Worm (Caenorhabditis elegans) whole organism, L1 larva: ENCODE data around the gene H03G16.5.

ENCODE experiments used
- C16A3.4 ChIP-seq: fragments of 150-350 bp; optimal IDR thresholded peaks from 2 replicates; lab custom pipeline; 2014; ENCODE audit warnings: missing biosample characterization, missing genetic modification characterization
- aha-1 ChIP-seq: fragments of 150-350 bp; optimal IDR thresholded peaks from 2 replicates; lab custom pipeline; 2014; ENCODE audit warnings: missing biosample characterization, missing genetic modification characterization
- alr-1 ChIP-seq: fragments of 200-800 bp; sonication (Bioruptor generic); optimal IDR thresholded peaks from 2 replicates; lab custom pipeline; 2018; ENCODE audit warnings: borderline replicate concordance, mild to moderate bottlenecking, missing genetic modification characterization, missing compliant biosample characterization
- blmp-1 ChIP-seq: fragments of 150-350 bp; optimal IDR thresholded peaks from 2 replicates; lab custom pipeline; 2014; ENCODE audit warnings: missing biosample characterization, missing genetic modification characterization
- ceh-63 ChIP-seq: fragments of 200-800 bp; sonication (Bioruptor generic); optimal IDR thresholded peaks from 2 replicates; lab custom pipeline; 2018; ENCODE audit warnings: mild to moderate bottlenecking, missing genetic modification characterization, missing compliant biosample characterization
- ceh-8 ChIP-seq: fragments of 200-800 bp; sonication (Bioruptor generic); optimal IDR thresholded peaks from 2 replicates; lab custom pipeline; 2018; ENCODE audit warnings: mild to moderate bottlenecking, missing genetic modification characterization, moderate library complexity, missing compliant biosample characterization
- ceh-82 ChIP-seq, 3 experiments: fragments of 150-350 bp in 1 of 3; sonication (generic microtip) in 2 of 3; optimal IDR thresholded peaks; 2 replicates each; lab custom pipeline; 2014 to 2017; ENCODE audit warnings: missing biosample characterization in 3 of 3, missing genetic modification characterization in 3 of 3
- ceh-88 ChIP-seq: fragments of 200-800 bp; sonication (Bioruptor generic); IDR thresholded peaks from 2 replicates; pipeline ENCODE4 v1.3.6; 2022; ENCODE audit warnings: missing genetic modification characterization, missing compliant biosample characterization
- dpl-1 ChIP-seq, 3 experiments: fragments of 150-350 bp in 2 of 3; sonication (generic microtip) in 1 of 3; optimal IDR thresholded peaks; 2 replicates each; lab custom pipeline; 2014 to 2017; ENCODE audit warnings: missing biosample characterization in 3 of 3, missing genetic modification characterization in 3 of 3, missing genetic modification reagents in 3 of 3
- egl-13 ChIP-seq: sonication (generic microtip); optimal IDR thresholded peaks from 2 replicates; lab custom pipeline; 2016; ENCODE audit warnings: missing genotype, missing genetic modification reagents, missing genetic modification characterization, missing compliant biosample characterization
- egl-27 ChIP-seq, 2 experiments: fragments of 150-350 bp in 1 of 2; sonication (generic microtip); optimal IDR thresholded peaks; 3 replicates each; lab custom pipeline; 2017 to 2018; ENCODE audit warnings: missing biosample characterization in 2 of 2, missing genetic modification characterization in 2 of 2, missing genetic modification reagents in 2 of 2
- elt-2 ChIP-seq: sonication (generic microtip); optimal IDR thresholded peaks from 2 replicates; lab custom pipeline; 2016; ENCODE audit warnings: missing genetic modification characterization, mild to moderate bottlenecking, inconsistent platforms, missing compliant biosample characterization, missing genetic modification reagents
- ets-5 ChIP-seq: fragments of 200-800 bp; sonication (Bioruptor generic); IDR thresholded peaks from 2 replicates; pipeline ENCODE4 v1.3.6; 2022; ENCODE audit warnings: missing genetic modification characterization, missing compliant biosample characterization
- fkh-10 ChIP-seq: sonication (generic microtip); optimal IDR thresholded peaks from 2 replicates; lab custom pipeline; 2017; ENCODE audit warnings: missing biosample characterization, missing genetic modification reagents, missing genetic modification characterization
- fkh-4 ChIP-seq: sonication (generic microtip); optimal IDR thresholded peaks from 2 replicates; lab custom pipeline; 2016; ENCODE audit warnings: missing compliant biosample characterization, missing genetic modification characterization, borderline replicate concordance
- fkh-8 ChIP-seq: sonication (generic microtip); optimal IDR thresholded peaks from 2 replicates; lab custom pipeline; 2016; ENCODE audit warnings: mild to moderate bottlenecking, missing genetic modification characterization, missing compliant biosample characterization
- fos-1 ChIP-seq: fragments of 150-350 bp; optimal IDR thresholded peaks from 2 replicates; lab custom pipeline; 2014; ENCODE audit warnings: missing biosample characterization, missing genetic modification characterization
- grh-1 ChIP-seq: fragments of 200-800 bp; sonication (Bioruptor generic); IDR thresholded peaks from 2 replicates; pipeline ENCODE4 v1.3.6; 2022; ENCODE audit warnings: missing genetic modification reagents, missing genetic modification characterization, missing compliant biosample characterization
- hlh-17 ChIP-seq: fragments of 200-800 bp; sonication (Bioruptor generic); optimal IDR thresholded peaks from 2 replicates; lab custom pipeline; 2018; ENCODE audit warnings: missing genetic modification characterization, mild to moderate bottlenecking, missing compliant biosample characterization, moderate library complexity, borderline replicate concordance
- jun-1 ChIP-seq: fragments of 150-350 bp; optimal IDR thresholded peaks from 2 replicates; lab custom pipeline; 2014; ENCODE audit warnings: missing biosample characterization, missing genetic modification reagents, missing genetic modification characterization
- lin-14 ChIP-seq: fragments of 200-800 bp; sonication (Bioruptor generic); optimal IDR thresholded peaks from 2 replicates; lab custom pipeline; 2018; ENCODE audit warnings: mild to moderate bottlenecking, missing genetic modification characterization, moderate library complexity, missing compliant biosample characterization
- lin-35 ChIP-seq, 2 experiments: fragments of 150-350 bp; optimal IDR thresholded peaks; 2 replicates each; lab custom pipeline; 2014; ENCODE audit warnings: missing biosample characterization in 2 of 2, missing genetic modification characterization in 2 of 2, missing genetic modification reagents in 2 of 2
- lin-39 ChIP-seq: fragments of 150-350 bp; optimal IDR thresholded peaks from 2 replicates; lab custom pipeline; 2014; ENCODE audit warnings: missing biosample characterization, missing genetic modification reagents, missing genetic modification characterization
- lir-3 ChIP-seq: sonication (generic microtip); optimal IDR thresholded peaks from 2 replicates; lab custom pipeline; 2016; ENCODE audit warnings: mild to moderate bottlenecking, missing genetic modification characterization, moderate library complexity, missing compliant biosample characterization; ENCODE audit not compliant: poor library complexity
- lsy-2 ChIP-seq, 2 experiments: fragments of 150-350 bp; optimal IDR thresholded peaks; 2 replicates each; lab custom pipeline; 2014; ENCODE audit warnings: missing biosample characterization in 2 of 2, missing genetic modification characterization in 2 of 2
- mab-9 ChIP-seq: fragments of 200-800 bp; sonication (Bioruptor generic); IDR thresholded peaks from 2 replicates; pipeline ENCODE4 v1.3.6; 2022; ENCODE audit warnings: missing genetic modification reagents, missing genetic modification characterization, missing compliant biosample characterization
- mdl-1 ChIP-seq, 2 experiments: fragments of 150-350 bp; optimal IDR thresholded peaks; 2 replicates each; lab custom pipeline; 2014 to 2017; ENCODE audit warnings: missing biosample characterization in 2 of 2, missing genetic modification characterization in 2 of 2, inconsistent platforms in 1 of 2
- mef-2 ChIP-seq: fragments of 150-350 bp; optimal IDR thresholded peaks from 2 replicates; lab custom pipeline; 2014; ENCODE audit warnings: missing biosample characterization, missing genetic modification characterization
- mep-1 ChIP-seq: fragments of 150-350 bp; optimal IDR thresholded peaks from 2 replicates; lab custom pipeline; 2014; ENCODE audit warnings: missing biosample characterization, missing genetic modification characterization
- nhr-12 ChIP-seq: sonication (generic microtip); optimal IDR thresholded peaks from 2 replicates; lab custom pipeline; 2017; ENCODE audit warnings: missing biosample characterization, missing genetic modification characterization
- nhr-20 ChIP-seq: sonication (generic microtip); optimal IDR thresholded peaks from 2 replicates; lab custom pipeline; 2016; ENCODE audit warnings: mild to moderate bottlenecking, missing genetic modification characterization, missing compliant biosample characterization
- nhr-237 ChIP-seq: fragments of 150-350 bp; optimal IDR thresholded peaks from 2 replicates; lab custom pipeline; 2014; ENCODE audit warnings: missing biosample characterization, missing genetic modification characterization
- nhr-77 ChIP-seq: fragments of 150-350 bp; optimal IDR thresholded peaks from 2 replicates; lab custom pipeline; 2014; ENCODE audit warnings: missing biosample characterization, missing genetic modification characterization
- nhr-85 ChIP-seq: sonication (generic microtip); peaks from one replicate; lab custom pipeline; 2016; ENCODE audit warnings: missing genetic modification characterization, inconsistent platforms, missing compliant biosample characterization
- pag-3 ChIP-seq: sonication (generic microtip); optimal IDR thresholded peaks from 2 replicates; lab custom pipeline; 2017; ENCODE audit warnings: missing genetic modification characterization, mild to moderate bottlenecking, missing compliant biosample characterization, antibody characterized with exemption, borderline replicate concordance; ENCODE audit not compliant: insufficient read depth
- pax-3 ChIP-seq: fragments of 200-800 bp; sonication (Bioruptor generic); optimal IDR thresholded peaks from 2 replicates; lab custom pipeline; 2018; ENCODE audit warnings: mild to moderate bottlenecking, missing genetic modification characterization, moderate library complexity, missing compliant biosample characterization
- pqm-1 ChIP-seq: sonication (generic microtip); optimal IDR thresholded peaks from 3 replicates; lab custom pipeline; 2017; ENCODE audit warnings: missing biosample characterization, missing genetic modification characterization
- skn-1 ChIP-seq: fragments of 150-350 bp; optimal IDR thresholded peaks from 2 replicates; lab custom pipeline; 2014; ENCODE audit warnings: missing biosample characterization, missing genetic modification characterization
- snpc-4 ChIP-seq: fragments of 150-350 bp; optimal IDR thresholded peaks from 2 replicates; lab custom pipeline; 2014; ENCODE audit warnings: missing biosample characterization, missing genetic modification characterization
- sox-4 ChIP-seq: sonication (generic microtip); optimal IDR thresholded peaks from 2 replicates; lab custom pipeline; 2016; ENCODE audit warnings: missing genetic modification characterization, missing compliant biosample characterization
- sptf-1 ChIP-seq: fragments of 150-350 bp; optimal IDR thresholded peaks from 2 replicates; lab custom pipeline; 2014; ENCODE audit warnings: missing biosample characterization, missing genetic modification characterization
- sup-37 ChIP-seq: fragments of 200-800 bp; sonication (Bioruptor generic); optimal IDR thresholded peaks from 2 replicates; lab custom pipeline; 2018; ENCODE audit warnings: mild to moderate bottlenecking, missing genetic modification characterization, missing compliant biosample characterization
- tlp-1 ChIP-seq: fragments of 150-350 bp; optimal IDR thresholded peaks from 2 replicates; lab custom pipeline; 2014; ENCODE audit warnings: missing biosample characterization, missing genetic modification characterization
- unc-130 ChIP-seq: fragments of 150-350 bp; optimal IDR thresholded peaks from 2 replicates; lab custom pipeline; 2017; ENCODE audit warnings: missing biosample characterization, missing genetic modification characterization, inconsistent platforms
- unc-30 ChIP-seq: sonication (generic microtip); optimal IDR thresholded peaks from 2 replicates; lab custom pipeline; 2017; ENCODE audit warnings: missing biosample characterization, missing genetic modification characterization
- unc-62 ChIP-seq: fragments of 150-350 bp; optimal IDR thresholded peaks from 2 replicates; lab custom pipeline; 2014; ENCODE audit warnings: missing biosample characterization, missing genetic modification reagents, missing genetic modification characterization
- unc-98 ChIP-seq: fragments of 200-800 bp; sonication (Bioruptor generic); IDR thresholded peaks from 2 replicates; pipeline ENCODE4 v1.3.6; 2022; ENCODE audit warnings: missing genetic modification characterization, missing compliant biosample characterization
- xbp-1 ChIP-seq: sonication (generic microtip); optimal IDR thresholded peaks from 2 replicates; lab custom pipeline; 2016; ENCODE audit warnings: missing genetic modification characterization, missing compliant biosample characterization
- zag-1 ChIP-seq: fragments of 150-350 bp; optimal IDR thresholded peaks from 2 replicates; lab custom pipeline; 2014; ENCODE audit warnings: missing biosample characterization, missing genetic modification characterization
- zip-4 ChIP-seq: fragments of 200-800 bp; sonication (Bioruptor generic); optimal IDR thresholded peaks from 2 replicates; lab custom pipeline; 2018; ENCODE audit warnings: mild to moderate bottlenecking, missing genetic modification characterization, moderate library complexity, missing compliant biosample characterization
- ztf-4 ChIP-seq: fragments of 150-350 bp; optimal IDR thresholded peaks from 2 replicates; lab custom pipeline; 2014; ENCODE audit warnings: missing biosample characterization, missing genetic modification characterization

H03G16.5 gene

ce11 chrX:15040552-15041080 lies 16.0 kb downstream of the H03G16.5 start, which contains the start of gene C18B12.4 (continued):
- TF ChIP-seq sup-37 (GFP tag; lab: Kevin White, UChicago) = peak; percentile 48
- TF ChIP-seq fkh-4 (tag; lab: Kevin White, UChicago) = peak; percentile 56
- TF ChIP-seq pax-3 (tag; lab: Kevin White, UChicago) = peak; percentile 58
- peak; percentile 38 for TF ChIP-seq fos-1
- TF ChIP-seq aha-1 (tag; lab: Kevin White, UChicago) = no peak
- no peak for TF ChIP-seq egl-27 (tag; optimal IDR thresholded peaks at IDR 0.05; lab: Kevin White, UChicago)
- TF ChIP-seq lir-3 = peak; percentile 54
- TF ChIP-seq lin-35 (GFP tag; optimal IDR thresholded peaks at IDR 0.05; lab: Kevin White, UChicago) = peak; percentile 79 to 90
- TF ChIP-seq mab-9 (GFP tag; lab: Robert Waterston, UW) = peak; percentile 59; the same call in 1 of the 2 replicates
- TF ChIP-seq grh-1 (GFP tag; lab: Robert Waterston, UW) = peak; percentile 66
- TF ChIP-seq ceh-82 (tag; optimal IDR thresholded peaks at IDR 0.05; lab: Kevin White, UChicago) = peak in 2 of 3 experiments; percentile 48 to 93
- TF ChIP-seq nhr-20 (tag; lab: Kevin White, UChicago) = peak; percentile 92
- TF ChIP-seq pqm-1 (tag; lab: Kevin White, UChicago) = no peak
- peak; percentile 45 for TF ChIP-seq jun-1 (tag; lab: Kevin White, UChicago)
- TF ChIP-seq mef-2 = no peak
- TF ChIP-seq mep-1 (tag; lab: Kevin White, UChicago) = peak; percentile 77
- TF ChIP-seq lin-39 (tag; lab: Kevin White, UChicago) = no peak
- peak; percentile 63 to 82 for TF ChIP-seq lsy-2 (tag; optimal IDR thresholded peaks at IDR 0.05; lab: Kevin White, UChicago)
- peak; percentile 46 for TF ChIP-seq nhr-237 (tag; lab: Kevin White, UChicago)
- TF ChIP-seq ceh-8 (GFP tag; lab: Kevin White, UChicago) = no peak
- TF ChIP-seq snpc-4 (tag; lab: Kevin White, UChicago) = peak; percentile 46
- TF ChIP-seq elt-2 = peak; percentile 23
- TF ChIP-seq blmp-1 = peak; percentile 63
- TF ChIP-seq C16A3.4 = peak; percentile 91
- no peak for TF ChIP-seq zag-1
- peak; percentile 71 for TF ChIP-seq ztf-4
- no peak for TF ChIP-seq tlp-1
- no peak for TF ChIP-seq unc-98 (GFP tag; lab: Robert Waterston, UW)
- no peak for TF ChIP-seq unc-62
- TF ChIP-seq nhr-12 = no peak
- no peak for TF ChIP-seq ceh-63 (GFP tag; lab: Kevin White, UChicago)
- peak; percentile 79 for TF ChIP-seq xbp-1
- TF ChIP-seq ets-5 (GFP tag; lab: Robert Waterston, UW) = no peak
- TF ChIP-seq nhr-85 (tag; lab: Kevin White, UChicago) = peak; percentile 95
- peak; percentile 95 for TF ChIP-seq unc-130 (tag; lab: Kevin White, UChicago)
- TF ChIP-seq hlh-17 = no peak
- TF ChIP-seq egl-13 (tag; lab: Kevin White, UChicago) = peak; percentile 25
- no peak for TF ChIP-seq alr-1 (tag; lab: Kevin White, UChicago)
- TF ChIP-seq sptf-1 = no peak
- TF ChIP-seq fkh-8 = peak; percentile 85

DNA sequence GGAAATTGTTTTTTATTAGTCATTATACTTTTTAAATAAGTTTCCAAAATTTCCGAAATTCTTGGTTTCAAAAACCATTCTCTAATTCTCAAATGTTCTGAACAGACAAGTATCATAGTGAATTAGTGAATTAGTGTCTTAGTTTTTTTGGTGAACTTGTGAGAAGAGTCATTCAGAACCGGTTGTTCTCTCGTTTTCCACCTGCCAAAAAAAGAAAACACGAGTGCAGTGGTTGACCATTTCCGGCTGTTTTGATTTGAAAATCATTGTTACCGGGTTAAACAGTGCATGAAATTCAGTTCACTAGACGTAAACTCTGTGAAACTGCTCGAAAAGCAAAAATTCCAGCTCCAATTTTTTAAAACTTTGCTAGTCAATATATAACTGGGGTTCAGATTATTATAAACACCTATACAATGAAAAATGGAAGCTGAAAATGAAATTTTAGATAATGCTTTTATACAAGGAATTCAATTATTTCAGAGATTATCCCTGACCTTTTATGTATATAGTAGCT lies 16.9 kb downstream of the H03G16.5 start:
- no peak for TF ChIP-seq snpc-4 (tag; lab: Kevin White, UChicago)
- no peak for TF ChIP-seq fos-1
- no peak for TF ChIP-seq fkh-10
- TF ChIP-seq ceh-8 (GFP tag; lab: Kevin White, UChicago) = no peak
- TF ChIP-seq alr-1 (tag; lab: Kevin White, UChicago) = no peak
- TF ChIP-seq blmp-1 = no peak
- no peak for TF ChIP-seq dpl-1 (GFP tag; optimal IDR thresholded peaks at IDR 0.05; lab: Kevin White, UChicago)
- TF ChIP-seq egl-27 (tag; optimal IDR thresholded peaks at IDR 0.05; lab: Kevin White, UChicago) = no peak
- TF ChIP-seq ceh-63 (GFP tag; lab: Kevin White, UChicago) = no peak
- TF ChIP-seq ceh-88 (GFP tag; lab: Robert Waterston, UW) = no peak
- TF ChIP-seq xbp-1 = no peak
- no peak for TF ChIP-seq sox-4
- TF ChIP-seq egl-13 (tag; lab: Kevin White, UChicago) = no peak
- no peak for TF ChIP-seq unc-30 (tag; lab: Kevin White, UChicago)
- TF ChIP-seq skn-1 (tag; lab: Kevin White, UChicago) = no peak
- no peak for TF ChIP-seq pag-3 (tag; lab: Kevin White, UChicago)
- TF ChIP-seq nhr-77 = no peak
- no peak for TF ChIP-seq zip-4 (GFP tag; lab: Kevin White, UChicago)
- TF ChIP-seq ets-5 (GFP tag; lab: Robert Waterston, UW) = no peak
- peak; percentile 51 for TF ChIP-seq lin-14 (GFP tag; lab: Kevin White, UChicago)
- TF ChIP-seq mdl-1 (tag; optimal IDR thresholded peaks at IDR 0.05; lab: Kevin White, UChicago) = no peak
- TF ChIP-seq fkh-8 = no peak
